Worm (Caenorhabditis elegans): ENCODE data around the gene lgc-6.

The lgc-6 gene

DNA sequence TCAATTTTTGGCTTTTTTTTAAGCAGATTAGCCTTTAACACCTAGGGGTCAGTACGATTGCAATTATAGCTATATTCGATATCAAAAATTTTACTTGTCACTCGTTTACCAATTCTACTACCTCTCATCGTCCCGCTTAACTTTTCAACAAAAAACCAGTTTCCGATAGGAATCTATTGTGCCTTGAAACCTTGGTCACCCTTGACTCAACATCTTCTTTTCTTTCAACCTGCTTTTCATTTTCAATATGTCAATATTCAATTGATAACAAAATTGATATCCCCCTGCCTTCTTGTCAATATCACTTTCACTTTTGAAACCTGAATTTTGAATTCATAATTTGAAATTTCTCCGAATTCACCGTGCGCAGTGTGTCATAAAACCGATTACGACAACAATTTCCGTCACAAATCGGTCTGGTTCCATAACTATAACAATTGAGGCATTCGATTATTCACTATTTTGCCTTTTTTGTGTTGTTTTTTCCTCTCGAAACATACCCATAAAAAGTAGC, 37.0 kb upstream of the lgc-6 start:
- TF ChIP-seq elt-1 (tag; optimal IDR thresholded peaks at IDR 0.05) (peak; percentile 8), nhr-25 (tag; optimal IDR thresholded peaks at IDR 0.05) (peak; percentile 52), aly-2 (tag; optimal IDR thresholded peaks at IDR 0.05) (no peak), ztf-4 (tag; optimal IDR thresholded peaks at IDR 0.05) (no peak), daf-12 (tag; optimal IDR thresholded peaks at IDR 0.05) (no peak), nhr-28 (tag; optimal IDR thresholded peaks at IDR 0.05) (no peak), ceh-9 (tag; optimal IDR thresholded peaks at IDR 0.05) (no peak), fkh-10 (GFP tag; optimal IDR thresholded peaks at IDR 0.05) (no peak), elt-3 (tag; optimal IDR thresholded peaks at IDR 0.05) (no peak)

ce11 chrIV:8303668-8304067, 36.1 kb upstream of the lgc-6 start, which contains the start of gene vha-5:
TSS of gene vha-5 (plus strand) at chrIV:8303968.
- TF ChIP-seq daf-12 (tag; optimal IDR thresholded peaks at IDR 0.05) (no peak), pha-4 (tag; optimal IDR thresholded peaks at IDR 0.05) (peak; percentile 9), nhr-25 (tag; optimal IDR thresholded peaks at IDR 0.05) (no peak), eor-1 (tag; optimal IDR thresholded peaks at IDR 0.05) (no peak), ZK546.5 (tag; optimal IDR thresholded peaks at IDR 0.05) (no peak)

DNA sequence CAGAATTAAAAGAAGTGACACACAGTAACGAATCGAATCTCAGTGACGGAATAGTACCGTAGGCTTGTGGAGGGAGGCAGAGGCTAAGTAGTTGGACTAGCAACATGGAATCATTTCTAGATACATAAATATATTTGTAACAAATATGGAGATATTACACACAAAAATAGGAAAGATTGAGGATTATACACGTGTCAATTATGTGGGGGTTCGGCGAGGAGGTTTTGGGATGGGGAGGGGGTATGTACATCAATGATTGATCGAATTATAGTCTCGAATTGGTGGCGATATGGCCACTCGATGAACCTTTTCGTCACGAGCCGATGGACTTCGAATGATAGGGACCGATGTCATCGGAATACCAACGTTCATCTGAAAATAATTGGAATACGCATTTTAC, 32.3 kb upstream of the lgc-6 start:
- TF ChIP-seq fos-1 (tag; optimal IDR thresholded peaks at IDR 0.05): no peak
- peak; percentile 37 for TF ChIP-seq nhr-43 (tag; optimal IDR thresholded peaks at IDR 0.05; ENCODE audit: poor library complexity, severe bottlenecking)

DNA sequence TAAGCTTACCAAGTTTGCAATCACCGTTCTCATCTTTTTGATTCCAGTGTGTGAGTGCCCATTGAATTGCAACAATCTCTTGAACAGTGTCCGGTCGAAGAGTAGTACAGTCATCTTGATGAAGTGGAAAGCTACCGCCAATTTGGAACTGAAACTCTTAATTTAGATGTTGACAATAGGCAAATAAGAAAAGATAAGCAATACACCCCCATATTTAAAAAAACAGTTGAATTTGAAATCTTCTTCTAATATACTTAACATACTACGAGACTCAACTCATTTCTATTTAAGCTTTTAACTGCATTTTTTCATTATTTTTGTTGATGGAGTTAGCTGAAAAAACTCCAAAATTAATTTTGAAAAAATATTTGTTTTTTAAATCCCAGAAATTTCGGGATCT, 27.6 kb upstream of the lgc-6 start:
- TF ChIP-seq ceh-82 (tag; optimal IDR thresholded peaks at IDR 0.05) (no peak), R02D3.7 (tag; optimal IDR thresholded peaks at IDR 0.05) (no peak), nhr-67 (tag; optimal IDR thresholded peaks at IDR 0.05) (no peak), lin-39 (tag; optimal IDR thresholded peaks at IDR 0.05) (no peak), elt-2 (tag; optimal IDR thresholded peaks at IDR 0.05) (no peak), lin-15B (tag; optimal IDR thresholded peaks at IDR 0.05) (no peak), tbx-2 (tag; optimal IDR thresholded peaks at IDR 0.05) (no peak), fos-1 (tag; optimal IDR thresholded peaks at IDR 0.05) (no peak), snpc-4 (tag; optimal IDR thresholded peaks at IDR 0.05) (no peak), aly-2 (tag; optimal IDR thresholded peaks at IDR 0.05) (no peak), pqm-1 (tag; optimal IDR thresholded peaks at IDR 0.05) (no peak), egl-27 (tag; optimal IDR thresholded peaks at IDR 0.05) (no peak), fkh-10 (GFP tag; optimal IDR thresholded peaks at IDR 0.05) (no peak), ztf-11 (tag; optimal IDR thresholded peaks at IDR 0.05) (no peak), nhr-28 (tag; optimal IDR thresholded peaks at IDR 0.05) (no peak), egl-5 (tag; optimal IDR thresholded peaks at IDR 0.05) (no peak), mml-1 (tag; optimal IDR thresholded peaks at IDR 0.05) (no peak), zag-1 (tag; optimal IDR thresholded peaks at IDR 0.05) (no peak), nhr-12 (tag; optimal IDR thresholded peaks at IDR 0.05) (no peak)

DNA sequence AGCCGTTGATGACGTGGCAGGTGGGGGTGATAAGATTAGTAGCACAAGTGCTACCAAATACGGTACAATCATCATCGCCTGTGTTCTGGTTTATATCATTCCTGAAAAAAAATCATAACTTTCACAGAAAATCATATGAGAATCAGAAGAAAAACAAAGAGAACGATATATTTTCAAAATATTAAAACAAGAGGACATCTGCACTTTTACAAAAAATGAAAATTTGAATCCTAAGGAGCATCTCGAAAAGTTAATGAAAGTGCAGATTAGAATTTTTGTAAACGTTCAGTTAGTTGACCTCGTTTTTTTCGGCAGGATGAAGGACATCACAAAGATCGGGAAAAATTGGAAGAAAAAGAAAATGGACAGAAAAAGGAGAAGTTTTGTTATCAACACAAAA, 26.9 kb upstream of the lgc-6 start, which contains the start of gene F35H10.10:
Gene F35H10.10 (minus strand): TSS at position 101 of the 400 bp plus-strand sequence.
- TF ChIP-seq ZK546.5 (tag; optimal IDR thresholded peaks at IDR 0.05) (no peak), nhr-23 (tag; optimal IDR thresholded peaks at IDR 0.05) (peak; percentile 21)

DNA sequence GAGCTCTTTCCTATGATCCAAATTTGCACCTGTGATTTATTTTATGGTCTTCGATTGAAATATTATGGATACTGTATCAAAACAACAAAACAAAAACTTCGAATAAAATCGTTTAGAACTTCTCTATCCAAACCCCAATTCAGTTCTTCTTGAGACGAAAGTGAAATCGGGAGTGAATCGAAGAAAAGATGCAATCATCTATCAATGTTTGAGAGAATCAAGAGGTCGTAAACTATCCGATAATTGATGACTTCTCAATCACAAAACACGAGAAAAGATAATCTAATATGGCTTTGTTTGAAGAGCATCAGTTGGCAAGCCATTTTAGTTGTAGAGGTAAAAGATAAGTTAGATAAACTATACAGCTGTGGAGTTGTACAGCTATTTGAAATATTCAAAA, 21.9 kb upstream of the lgc-6 start:
- no peak for TF ChIP-seq egl-27 (tag; optimal IDR thresholded peaks at IDR 0.05)
- TF ChIP-seq fkh-10 (GFP tag; optimal IDR thresholded peaks at IDR 0.05): no peak
- TF ChIP-seq unc-39 (tag; optimal IDR thresholded peaks at IDR 0.05): no peak
- TF ChIP-seq nhr-12 (tag; optimal IDR thresholded peaks at IDR 0.05): no peak
- peak; percentile 34 for TF ChIP-seq nhr-23 (tag; optimal IDR thresholded peaks at IDR 0.05)
- no peak for TF ChIP-seq ceh-82 (tag; optimal IDR thresholded peaks at IDR 0.05)

DNA sequence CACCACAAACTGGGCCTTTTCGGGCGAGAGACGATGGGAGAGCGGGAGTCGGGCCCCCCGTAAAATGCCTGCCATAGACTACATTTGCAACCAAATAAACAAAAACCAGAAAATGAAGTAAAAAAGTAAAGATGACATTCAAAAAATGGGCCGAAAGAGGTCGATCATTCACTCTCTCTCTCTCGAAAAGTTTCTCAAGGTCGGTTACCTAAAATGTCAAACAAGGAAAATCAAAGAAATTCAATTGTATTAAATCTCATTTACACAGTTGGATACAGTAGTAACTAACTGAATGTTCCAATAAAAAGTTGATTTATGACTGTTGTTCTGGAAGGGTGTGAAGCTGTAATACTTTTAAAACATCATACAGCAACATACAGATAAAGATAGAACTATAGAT, 20.9 kb upstream of the lgc-6 start:
- TF ChIP-seq nhr-11 (tag; optimal IDR thresholded peaks at IDR 0.05) (no peak), nhr-25 (tag; optimal IDR thresholded peaks at IDR 0.05) (peak; percentile 27), nhr-67 (tag; optimal IDR thresholded peaks at IDR 0.05) (no peak), mdl-1 (tag; optimal IDR thresholded peaks at IDR 0.05) (no peak), elt-3 (tag; optimal IDR thresholded peaks at IDR 0.05) (no peak), nhr-237 (tag; optimal IDR thresholded peaks at IDR 0.05) (no peak), lin-39 (tag; optimal IDR thresholded peaks at IDR 0.05) (no peak)
